Fruit fly (Drosophila melanogaster) Kc167 (cell line): Measurements from ENCODE around the gene GatB.

Experiments
- Myc ChIP-seq: fragments of >200 bp; optimal IDR thresholded peaks from 2 replicates; lab custom pipeline; 2017; ENCODE audit warnings: missing external identifiers
- Sin3A ChIP-seq: fragments of >200 bp; optimal IDR thresholded peaks from 2 replicates; lab custom pipeline; 2018; ENCODE audit warnings: missing external identifiers
- h ChIP-seq: fragments of >200 bp; optimal IDR thresholded peaks from 3 replicates; lab custom pipeline; 2018; ENCODE audit warnings: missing external identifiers
- insv ChIP-seq: fragments of >200 bp; optimal IDR thresholded peaks from 3 replicates; lab custom pipeline; 2018; ENCODE audit warnings: missing external identifiers
- psq ChIP-seq: fragments of >200 bp; optimal IDR thresholded peaks from 2 replicates; lab custom pipeline; 2017; ENCODE audit warnings: missing external identifiers
- ttk ChIP-seq: sonication (Bioruptor generic); optimal IDR thresholded peaks from 2 replicates; lab custom pipeline; 2017; ENCODE audit warnings: missing external identifiers

dm6 chr3R:24161173-24161811 is 31.2 kb upstream of the GatB start, which contains the start of the genes Myo95E and TBC1d7:
- TF ChIP-seq psq (no peak), Sin3A (lab: Kevin White, UChicago) (no peak), h (lab: Kevin White, UChicago) (no peak), ttk (lab: Kevin White, UChicago) (no peak), Myc (lab: Kevin White, UChicago) (no peak), insv (no peak)
